Worm (Caenorhabditis elegans) whole organism, L4/young adult: ENCODE results near the gene dylt-3.

Source experiments
- W03F9.2 ChIP-seq: fragments of 150-350 bp; optimal IDR thresholded peaks from 2 replicates; lab custom pipeline; 2014; ENCODE audit warnings: missing biosample characterization, missing genetic modification characterization
- him-1 ChIP-seq: sonication (generic microtip); optimal IDR thresholded peaks from 2 replicates; lab custom pipeline; 2016; ENCODE audit warnings: missing genotype, missing genetic modification reagents, missing genetic modification characterization, missing compliant biosample characterization

DNA sequence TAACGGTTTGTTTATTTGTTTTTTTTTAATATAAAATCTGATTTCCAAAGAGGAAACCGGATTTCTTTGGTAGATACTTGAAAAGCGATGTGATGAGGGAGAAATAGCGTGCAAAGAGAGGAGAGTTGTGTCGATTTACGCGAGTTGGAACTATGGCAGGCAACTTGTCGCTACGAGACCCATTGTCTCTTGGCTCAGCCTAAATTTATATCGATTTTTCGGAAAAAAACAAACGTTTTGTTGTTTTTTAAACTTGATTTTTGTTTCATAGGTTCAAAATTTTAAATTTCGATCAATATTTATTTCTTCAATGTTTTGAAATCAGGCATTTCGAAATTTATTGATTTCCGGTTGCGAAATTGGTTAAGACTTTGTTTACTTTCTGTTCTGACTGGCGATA, 34.9 kb downstream of the dylt-3 start, which contains the start of gene M110.3:
- peak; percentile 45 for TF ChIP-seq W03F9.2 (tag; lab: Kevin White, UChicago)
- TF ChIP-seq him-1 (tag; lab: Kevin White, UChicago), result no peak
